Worm (Caenorhabditis elegans): ENCODE data around the gene F32H5.3.

DNA sequence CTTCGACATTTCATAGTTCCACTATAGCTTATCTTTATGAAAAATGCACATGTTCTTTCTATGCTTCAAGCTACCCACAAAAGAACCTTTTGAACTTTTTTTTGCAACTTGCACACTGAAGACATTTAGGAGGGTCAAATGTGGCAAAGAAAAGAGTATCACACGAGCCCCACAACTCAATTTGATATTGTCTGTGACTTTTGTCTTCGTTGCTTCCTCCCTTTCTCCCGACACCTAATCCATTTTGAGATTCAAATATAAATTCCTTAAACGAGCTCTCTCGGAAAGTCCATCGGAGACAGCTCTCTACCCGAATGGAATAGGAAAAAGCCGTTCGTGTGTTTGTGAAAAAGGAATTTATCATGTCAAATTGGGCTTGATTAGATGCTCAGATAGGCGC is 8.8 kb upstream of the F32H5.3 start:
- TF ChIP-seq ceh-82 (tag; optimal IDR thresholded peaks at IDR 0.05) (no peak), unc-62 (GFP tag; optimal IDR thresholded peaks at IDR 0.05) (no peak), skn-1 (tag; optimal IDR thresholded peaks at IDR 0.05) (no peak), mdl-1 (tag; optimal IDR thresholded peaks at IDR 0.05) (no peak), nhr-237 (tag; optimal IDR thresholded peaks at IDR 0.05) (no peak), aly-2 (tag; optimal IDR thresholded peaks at IDR 0.05) (no peak), dmd-4 (tag; optimal IDR thresholded peaks at IDR 0.05) (no peak), ama-1 (optimal IDR thresholded peaks at IDR 0.05) (no peak), nhr-77 (tag; optimal IDR thresholded peaks at IDR 0.05) (no peak)
